Fruit fly (Drosophila melanogaster) whole organism, adult: ENCODE measurements around the gene Gug.

Source experiments
- CG5204 ChIP-seq: fragments of 200-800 bp; sonication (Bioruptor generic); optimal IDR thresholded peaks from 2 replicates; lab custom pipeline; 2016; ENCODE audit warnings: missing biosample characterization, missing genetic modification characterization
- CG7101 ChIP-seq: fragments of 200-800 bp; sonication (Bioruptor generic); optimal IDR thresholded peaks from 2 replicates; lab custom pipeline; 2018; ENCODE audit warnings: missing biosample characterization, mild to moderate bottlenecking, missing genetic modification characterization, moderate library complexity
- Hr96 ChIP-seq: fragments of 200-800 bp; sonication (Bioruptor generic); optimal IDR thresholded peaks from 2 replicates; lab custom pipeline; 2016; ENCODE audit warnings: missing biosample characterization, missing genetic modification characterization
- bab1 ChIP-seq: fragments of 200-800 bp; sonication (Bioruptor generic); optimal IDR thresholded peaks from 3 replicates; lab custom pipeline; 2019; ENCODE audit warnings: missing biosample characterization, mild to moderate bottlenecking, missing genetic modification characterization, moderate library complexity
- cic ChIP-seq: fragments of 200-800 bp; sonication (Bioruptor generic); optimal IDR thresholded peaks from 2 replicates; lab custom pipeline; 2017; ENCODE audit warnings: missing biosample characterization, mild to moderate bottlenecking, missing genetic modification characterization, moderate library complexity

- no peak for TF ChIP-seq cic
- TF ChIP-seq CG7101: no peak
- no peak for TF ChIP-seq Hr96 (GFP tag; lab: Kevin White, UChicago)
- TF ChIP-seq bab1 (GFP tag; lab: Kevin White, UChicago): no peak
- no peak for TF ChIP-seq CG5204 (GFP tag; lab: Kevin White, UChicago)
Measured at dm6 chr3L:8419622-8420176, 30.0 kb upstream of the Gug start.
